Fruit fly (Drosophila melanogaster): ENCODE results near the gene CG3618.

CG3618 gene

DNA sequence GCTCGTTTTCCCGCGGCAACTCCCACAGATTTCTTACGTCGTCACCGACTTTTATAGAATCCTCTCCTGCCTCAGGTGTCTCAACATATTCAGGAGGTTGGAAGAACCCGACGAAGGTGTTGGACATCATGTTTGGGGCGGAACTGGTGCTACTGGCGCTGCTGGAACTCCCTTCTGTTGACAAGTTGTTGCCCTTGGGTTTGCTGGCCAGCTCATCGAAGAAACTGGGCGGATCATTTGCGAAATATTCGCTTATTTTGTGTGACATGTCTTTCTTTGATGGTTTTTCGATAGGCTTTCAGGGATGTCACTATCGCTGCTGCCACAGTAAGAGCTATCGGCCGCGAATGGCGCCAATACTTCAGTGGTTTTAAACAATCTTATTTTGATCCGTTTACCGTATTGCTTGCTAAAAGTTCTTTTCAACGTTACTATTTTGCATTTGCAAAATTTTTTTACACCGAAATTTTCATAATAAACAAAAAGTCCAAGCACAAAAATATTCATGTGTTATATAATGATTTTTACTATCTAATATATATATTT, 28.0 kb downstream of the CG3618 start, which contains the start of gene CG11396 (continued):
- TF ChIP-seq Sox102F (GFP tag; optimal IDR thresholded peaks at IDR 0.05) (no peak), CG12659 (GFP tag; optimal IDR thresholded peaks at IDR 0.05) (no peak), CG2129 (GFP tag; IDR thresholded peaks at IDR 0.05; ENCODE audit: partially characterized antibody) (peak; percentile 74), nom (GFP tag; optimal IDR thresholded peaks at IDR 0.05) (peak; percentile 8), CG2712 (tag; optimal IDR thresholded peaks at IDR 0.05) (peak; percentile 22), Drgx (GFP tag; IDR thresholded peaks at IDR 0.05) (no peak)

DNA sequence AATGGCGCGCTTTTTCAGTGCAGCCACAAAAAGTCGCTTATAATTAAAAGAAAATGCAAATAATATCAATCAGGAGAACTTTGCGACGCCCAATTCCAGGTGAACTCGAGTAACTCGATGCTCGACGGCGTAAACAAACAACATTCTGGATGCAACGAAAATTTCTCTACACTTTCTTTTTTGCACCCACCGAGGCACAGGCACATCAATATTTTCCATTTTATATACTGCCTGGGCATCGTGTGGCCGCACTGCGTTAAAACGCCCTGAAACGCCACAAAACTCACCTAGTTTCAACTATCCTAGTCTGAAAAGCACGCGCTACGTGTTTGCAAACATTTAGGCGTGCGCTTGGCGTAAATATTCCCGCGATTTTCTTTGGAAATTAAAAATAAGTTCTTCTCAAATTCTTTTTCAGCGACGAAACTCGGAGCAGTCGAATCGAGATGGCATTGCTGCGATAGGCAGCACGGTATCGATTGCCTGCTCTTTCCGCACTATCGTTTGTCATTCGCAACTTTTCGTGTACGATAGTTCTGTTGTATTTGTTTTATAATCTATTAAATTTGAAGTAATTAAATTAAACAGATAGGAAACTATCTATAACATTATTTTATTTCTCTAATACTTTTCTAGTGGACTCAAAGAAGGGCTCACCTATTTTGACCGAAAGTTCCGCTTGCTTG, 30.0 kb downstream of the CG3618 start, which contains the start of gene Pcif1:
Gene Pcif1 (minus strand): TSS at position 456 of the 686 bp plus-strand sequence.
- TF ChIP-seq CG14667 (GFP tag; IDR thresholded peaks at IDR 0.05) (no peak), Doc2 (GFP tag; IDR thresholded peaks at IDR 0.05) (no peak), salm (tag; optimal IDR thresholded peaks at IDR 0.05) (no peak), Doc3 (GFP tag; IDR thresholded peaks at IDR 0.05; ENCODE audit: partially characterized antibody) (peak; percentile 98), CG12391 (tag; optimal IDR thresholded peaks at IDR 0.05) (peak; percentile 11), ci (GFP tag; IDR thresholded peaks at IDR 0.05) (peak; percentile 39; the same call in 1 of the 3 replicates), CG11398 (GFP tag; optimal IDR thresholded peaks at IDR 0.05) (no peak), Dp (GFP tag; optimal IDR thresholded peaks at IDR 0.05) (peak; percentile 66), Optix (GFP tag; IDR thresholded peaks at IDR 0.05) (no peak), gfzf (GFP tag; optimal IDR thresholded peaks at IDR 0.05) (peak; percentile 23), Lhr (GFP tag; optimal IDR thresholded peaks at IDR 0.05) (peak; percentile 25), CG6654 (GFP tag; optimal IDR thresholded peaks at IDR 0.05) (no peak), CG15696 (tag; optimal IDR thresholded peaks at IDR 0.05) (no peak), HLH3B (GFP tag; IDR thresholded peaks at IDR 0.05) (no peak), ab (GFP tag; optimal IDR thresholded peaks at IDR 0.05) (no peak), Nf-YB (GFP tag; optimal IDR thresholded peaks at IDR 0.05) (peak; percentile 1), fd64A (GFP tag; optimal IDR thresholded peaks at IDR 0.05) (no peak), jumu (GFP tag; optimal IDR thresholded peaks at IDR 0.05) (no peak), Atf3 (GFP tag; optimal IDR thresholded peaks at IDR 0.05) (no peak), CG8478 (optimal IDR thresholded peaks at IDR 0.05) (no peak), Spps (tag; optimal IDR thresholded peaks at IDR 0.05) (no peak), NK7.1 (GFP tag; optimal IDR thresholded peaks at IDR 0.05) (no peak), MTF-1 (GFP tag; optimal IDR thresholded peaks at IDR 0.05; ENCODE audit: borderline replicate concordance) (no peak), exex (tag; optimal IDR thresholded peaks at IDR 0.05) (no peak), sd (tag; optimal IDR thresholded peaks at IDR 0.05) (no peak), sens-2 (GFP tag; IDR thresholded peaks at IDR 0.05) (no peak), Mad (GFP tag; optimal IDR thresholded peaks at IDR 0.05) (peak; percentile 12), CG8388 (GFP tag; optimal IDR thresholded peaks at IDR 0.05) (no peak), NFAT (GFP tag; IDR thresholded peaks at IDR 0.05) (peak; percentile 19; the same call in 1 of the 2 replicates), so (GFP tag; IDR thresholded peaks at IDR 0.05) (no peak), tgo (GFP tag; IDR thresholded peaks at IDR 0.05) (no peak), unc-4 (GFP tag; IDR thresholded peaks at IDR 0.05; ENCODE audit: partially characterized antibody) (peak; percentile 99), CG4328 (GFP tag; optimal IDR thresholded peaks at IDR 0.05) (no peak), jigr1 (GFP tag; IDR thresholded peaks at IDR 0.05) (no peak), chm (GFP tag; IDR thresholded peaks at IDR 0.05) (peak; percentile 37; the same call in 1 of the 2 replicates), Nf-YA (GFP tag; IDR thresholded peaks at IDR 0.05) (no peak), Sin3A (optimal IDR thresholded peaks at IDR 0.05) (peak; percentile 46), Hr39 (optimal IDR thresholded peaks at IDR 0.05) (no peak), phol (tag; optimal IDR thresholded peaks at IDR 0.05) (peak; percentile 35), CG14860 (GFP tag; IDR thresholded peaks at IDR 0.05; ENCODE audit: partially characterized antibody) (peak; percentile 99), dysf (GFP tag; IDR thresholded peaks at IDR 0.05) (no peak), p53 (GFP tag; optimal IDR thresholded peaks at IDR 0.05) (no peak), CG16813 (GFP tag; IDR thresholded peaks at IDR 0.05; ENCODE audit: partially characterized antibody) (peak; percentile 99)

All from whole organism, embryonic.